Fruit fly (Drosophila melanogaster): ENCODE measurements around the gene Octbeta1R.
A peak's percentile ranks its signal among the peaks of the same experiment; 100 is the strongest.

Gene Octbeta1R

dm6 chr3R:22494523-22495309 is 2.3 kb upstream of the Octbeta1R start (continued):
- no peak for TF ChIP-seq CG7963 (GFP tag; IDR thresholded peaks at IDR 0.05; ENCODE audit: partially characterized antibody)
- TF ChIP-seq ATbp (GFP tag; optimal IDR thresholded peaks at IDR 0.05): no peak
- no peak for TF ChIP-seq Kr (GFP tag; optimal IDR thresholded peaks at IDR 0.05)
- no peak for TF ChIP-seq zen2 (GFP tag; IDR thresholded peaks at IDR 0.05; ENCODE audit: partially characterized antibody)
- no peak for TF ChIP-seq CG10274 (GFP tag; optimal IDR thresholded peaks at IDR 0.05)
- no peak for TF ChIP-seq emc (GFP tag; optimal IDR thresholded peaks at IDR 0.05)
- no peak for TF ChIP-seq CrebB (tag; optimal IDR thresholded peaks at IDR 0.05)
- TF ChIP-seq CHES-1-like (GFP tag; optimal IDR thresholded peaks at IDR 0.05): no peak
- TF ChIP-seq fd96Cb (tag; optimal IDR thresholded peaks at IDR 0.05): peak; percentile 73
- TF ChIP-seq yki (optimal IDR thresholded peaks at IDR 0.05): no peak
- no peak for TF ChIP-seq cad (GFP tag; optimal IDR thresholded peaks at IDR 0.05)
- TF ChIP-seq tin (GFP tag; optimal IDR thresholded peaks at IDR 0.05): peak; percentile 36
- no peak for TF ChIP-seq ftz-f1 (GFP tag; optimal IDR thresholded peaks at IDR 0.05)
- TF ChIP-seq D19A (tag; optimal IDR thresholded peaks at IDR 0.05): peak; percentile 47
- TF ChIP-seq CG18619 (GFP tag; optimal IDR thresholded peaks at IDR 0.05): no peak
- TF ChIP-seq Mrtf (GFP tag; IDR thresholded peaks at IDR 0.05): no peak
- no peak for TF ChIP-seq CG4360 (GFP tag; IDR thresholded peaks at IDR 0.05)
- no peak for TF ChIP-seq Bgb (GFP tag; IDR thresholded peaks at IDR 0.05; ENCODE audit: partially characterized antibody)
- TF ChIP-seq CG16779 (GFP tag; IDR thresholded peaks at IDR 0.05): no peak
- no peak for TF ChIP-seq pnt (GFP tag; optimal IDR thresholded peaks at IDR 0.05)
- TF ChIP-seq CG6654 (GFP tag; optimal IDR thresholded peaks at IDR 0.05): peak; percentile 22
- TF ChIP-seq vfl (GFP tag; optimal IDR thresholded peaks at IDR 0.05): no peak
- TF ChIP-seq CG6854 (GFP tag; optimal IDR thresholded peaks at IDR 0.05): peak; percentile 13
- no peak for TF ChIP-seq lov (optimal IDR thresholded peaks at IDR 0.05)
- no peak for TF ChIP-seq lov (GFP tag; IDR thresholded peaks at IDR 0.05)
- TF ChIP-seq cas (GFP tag; IDR thresholded peaks at IDR 0.05): no peak
- TF ChIP-seq CG13287 (GFP tag; IDR thresholded peaks at IDR 0.05; ENCODE audit: partially characterized antibody): no peak
- TF ChIP-seq dpn (GFP tag; optimal IDR thresholded peaks at IDR 0.05): no peak
- TF ChIP-seq vvl (GFP tag; IDR thresholded peaks at IDR 0.05): peak; percentile 27; the same call in 1 of the 2 replicates
- TF ChIP-seq B-H1 (GFP tag; IDR thresholded peaks at IDR 0.05): no peak
- TF ChIP-seq prd (optimal IDR thresholded peaks at IDR 0.05): no peak
- TF ChIP-seq prd (GFP tag; IDR thresholded peaks at IDR 0.05): 0 out of 3 replicates have a peak, but pooled peaks have one; percentile 33
- TF ChIP-seq Abd-B (GFP tag; optimal IDR thresholded peaks at IDR 0.05): peak; percentile 77
- TF ChIP-seq CG3838 (GFP tag; optimal IDR thresholded peaks at IDR 0.05): no peak
- TF ChIP-seq CG17568 (GFP tag; optimal IDR thresholded peaks at IDR 0.05): no peak
- 0 out of 3 replicates have a peak, but pooled peaks have one; percentile 8 for TF ChIP-seq CG6175 (GFP tag; IDR thresholded peaks at IDR 0.05)
- TF ChIP-seq en (GFP tag; optimal IDR thresholded peaks at IDR 0.05): no peak
- TF ChIP-seq seq (GFP tag; IDR thresholded peaks at IDR 0.05): no peak
- TF ChIP-seq CG11398 (GFP tag; optimal IDR thresholded peaks at IDR 0.05): no peak
- TF ChIP-seq HHEX (GFP tag; optimal IDR thresholded peaks at IDR 0.05): peak; percentile 23
- TF ChIP-seq tna (GFP tag; IDR thresholded peaks at IDR 0.05; ENCODE audit: partially characterized antibody): no peak
- no peak for TF ChIP-seq B-H2 (GFP tag; optimal IDR thresholded peaks at IDR 0.05)
- no peak for TF ChIP-seq Adf1 (GFP tag; IDR thresholded peaks at IDR 0.05)
- no peak for TF ChIP-seq ab (GFP tag; optimal IDR thresholded peaks at IDR 0.05)
- peak; percentile 52; the same call in 1 of the 2 replicates for TF ChIP-seq lmd (GFP tag; IDR thresholded peaks at IDR 0.05)
- TF ChIP-seq zen (tag; optimal IDR thresholded peaks at IDR 0.05): no peak
- TF ChIP-seq Dad (GFP tag; optimal IDR thresholded peaks at IDR 0.05): no peak
- no peak for TF ChIP-seq dmrt11E (tag; optimal IDR thresholded peaks at IDR 0.05)
- TF ChIP-seq cg (GFP tag; optimal IDR thresholded peaks at IDR 0.05): peak; percentile 35
- no peak for TF ChIP-seq CG15073 (GFP tag; optimal IDR thresholded peaks at IDR 0.05)
- no peak for TF ChIP-seq ham (GFP tag; IDR thresholded peaks at IDR 0.05)
